Fruit fly (Drosophila melanogaster) whole organism, wandering third instar larva: Measurements from ENCODE around the gene tra.

Source experiments
- Abd-B ChIP-seq: fragments of >200 bp; optimal IDR thresholded peaks from 2 replicates; lab custom pipeline; 2017; ENCODE audit warnings: missing biosample characterization, missing genetic modification characterization
- CG32264 ChIP-seq: fragments of 200-800 bp; sonication (Bioruptor generic); optimal IDR thresholded peaks from 2 replicates; lab custom pipeline; 2016; ENCODE audit warnings: missing biosample characterization, missing genetic modification characterization
- CG9705 ChIP-seq: fragments of 200-800 bp; sonication (Bioruptor generic); optimal IDR thresholded peaks from 2 replicates; lab custom pipeline; 2018; ENCODE audit warnings: missing biosample characterization, mild to moderate bottlenecking, missing genetic modification characterization
- CrebA ChIP-seq: fragments of 200-800 bp; sonication (Bioruptor generic); optimal IDR thresholded peaks from 2 replicates; lab custom pipeline; 2016; ENCODE audit warnings: missing biosample characterization, mild to moderate bottlenecking, missing genetic modification characterization, borderline replicate concordance
- Dif ChIP-seq: fragments of 200-275, 200-300 bp; sonication (Bioruptor generic); optimal IDR thresholded peaks from 2 replicates; lab custom pipeline; 2018; ENCODE audit warnings: missing biosample characterization, missing genetic modification characterization; ENCODE audit not compliant: partially characterized antibody
- GATAd ChIP-seq: sonication (Bioruptor generic); optimal IDR thresholded peaks from 2 replicates; lab custom pipeline; 2016; ENCODE audit warnings: missing biosample characterization, missing genetic modification characterization
- HLH106 ChIP-seq: fragments of 200-800 bp; optimal IDR thresholded peaks from 3 replicates; lab custom pipeline; 2019; ENCODE audit warnings: missing biosample characterization, mild to moderate bottlenecking, missing genetic modification characterization, moderate library complexity
- Hnf4 ChIP-seq: fragments of 200-800 bp; sonication (Bioruptor generic); optimal IDR thresholded peaks from 2 replicates; lab custom pipeline; 2016; ENCODE audit warnings: missing biosample characterization, mild to moderate bottlenecking, missing genetic modification characterization
- Hr78 ChIP-seq: fragments of >200 bp; optimal IDR thresholded peaks from 2 replicates; lab custom pipeline; 2017; ENCODE audit warnings: missing biosample characterization, missing genetic modification characterization
- Hr83 ChIP-seq: fragments of 200-300 bp; sonication (Bioruptor generic); optimal IDR thresholded peaks from 2 replicates; lab custom pipeline; 2016; ENCODE audit warnings: missing biosample characterization, mild to moderate bottlenecking, missing genetic modification characterization, moderate library complexity; ENCODE audit not compliant: poor library complexity, severe bottlenecking
- Jra ChIP-seq: sonication (Bioruptor generic); optimal IDR thresholded peaks from 2 replicates; lab custom pipeline; 2016; ENCODE audit warnings: missing biosample characterization, missing genetic modification characterization
- Mio ChIP-seq: sonication (Bioruptor generic); optimal IDR thresholded peaks from 2 replicates; lab custom pipeline; 2016; ENCODE audit warnings: missing biosample characterization, missing genetic modification characterization
- Myc ChIP-seq: fragments of >200 bp; optimal IDR thresholded peaks from 2 replicates; lab custom pipeline; 2017
- OdsH ChIP-seq: fragments of 200-800 bp; sonication (Bioruptor generic); optimal IDR thresholded peaks from 2 replicates; lab custom pipeline; 2016; ENCODE audit warnings: missing biosample characterization, mild to moderate bottlenecking, missing genetic modification characterization
- Rel ChIP-seq, 2 experiments: fragments of 200-800 bp; sonication (Bioruptor generic) in 1 of 2; optimal IDR thresholded peaks; 2 replicates in 1 of 2; 3 replicates in 1 of 2; lab custom pipeline; 2016 to 2019; ENCODE audit warnings: mild to moderate bottlenecking in 2 of 2, missing biosample characterization in 2 of 2, missing genetic modification characterization in 2 of 2, moderate library complexity in 1 of 2
- Sp1 ChIP-seq: fragments of 200-800 bp; sonication (Bioruptor generic); optimal IDR thresholded peaks from 3 replicates; lab custom pipeline; 2019; ENCODE audit warnings: missing biosample characterization, mild to moderate bottlenecking, missing genetic modification characterization, moderate library complexity
- Vsx2 ChIP-seq: fragments of 200-300, 225-300 bp; sonication (Bioruptor generic); optimal IDR thresholded peaks from 2 replicates; lab custom pipeline; 2018; ENCODE audit warnings: missing biosample characterization, missing genetic modification characterization; ENCODE audit not compliant: partially characterized antibody
- br ChIP-seq: fragments of 200-800 bp; sonication (Bioruptor generic); optimal IDR thresholded peaks from 2 replicates; lab custom pipeline; 2016; ENCODE audit warnings: missing biosample characterization, missing genetic modification characterization
- brk ChIP-seq: fragments of 200-800 bp; sonication (Bioruptor generic); optimal IDR thresholded peaks from 2 replicates; lab custom pipeline; 2016; ENCODE audit warnings: missing biosample characterization, mild to moderate bottlenecking, missing genetic modification characterization
- dl ChIP-seq, 2 experiments: fragments of 175-275, 200-275 bp in 1 of 2; fragments of 200-275 bp in 1 of 2; sonication (Bioruptor generic); optimal IDR thresholded peaks; lab custom pipeline; 2018; ENCODE audit warnings: mild to moderate bottlenecking in 2 of 2, missing biosample characterization in 2 of 2, missing genetic modification characterization in 2 of 2, moderate library complexity in 2 of 2; ENCODE audit not compliant: partially characterized antibody in 2 of 2, insufficient read depth in 1 of 2
- dmrt93B ChIP-seq: fragments of 200-800 bp; sonication (Bioruptor generic); optimal IDR thresholded peaks from 2 replicates; lab custom pipeline; 2018; ENCODE audit warnings: missing biosample characterization, mild to moderate bottlenecking, missing genetic modification characterization
- dsf ChIP-seq: sonication (Bioruptor generic); optimal IDR thresholded peaks from 2 replicates; lab custom pipeline; 2016; ENCODE audit warnings: missing biosample characterization, missing genetic modification characterization, borderline replicate concordance
- ey ChIP-seq: fragments of 200-800 bp; sonication (Bioruptor generic); optimal IDR thresholded peaks from 2 replicates; lab custom pipeline; 2016; ENCODE audit warnings: missing biosample characterization, missing genetic modification characterization
- foxo ChIP-seq, 2 experiments: fragments of 200-800 bp; sonication (Bioruptor generic); optimal IDR thresholded peaks; 2 replicates in 1 of 2; 3 replicates in 1 of 2; lab custom pipeline; 2016 to 2017; ENCODE audit warnings: missing biosample characterization in 2 of 2, missing genetic modification characterization in 2 of 2
- fru ChIP-seq: fragments of 200-800 bp; sonication (Bioruptor generic); optimal IDR thresholded peaks from 3 replicates; lab custom pipeline; 2016; ENCODE audit warnings: missing biosample characterization, mild to moderate bottlenecking, missing genetic modification characterization
- h ChIP-seq: fragments of 200-800 bp; sonication (Bioruptor generic); optimal IDR thresholded peaks from 3 replicates; lab custom pipeline; 2016; ENCODE audit warnings: missing biosample characterization, mild to moderate bottlenecking, missing genetic modification characterization
- jim ChIP-seq: fragments of 175-275, 200-325 bp; sonication (Bioruptor generic); optimal IDR thresholded peaks from 2 replicates; lab custom pipeline; 2016; ENCODE audit warnings: missing biosample characterization, mild to moderate bottlenecking, missing genetic modification characterization
- lola ChIP-seq: fragments of >200 bp; optimal IDR thresholded peaks from 2 replicates; lab custom pipeline; 2017; ENCODE audit warnings: missing biosample characterization, missing genetic modification characterization
- pan ChIP-seq: fragments of >200 bp; optimal IDR thresholded peaks from 2 replicates; lab custom pipeline; 2017
- psq ChIP-seq: fragments of 200-800 bp; sonication (Bioruptor generic); optimal IDR thresholded peaks from 3 replicates; lab custom pipeline; 2017; ENCODE audit warnings: missing biosample characterization, mild to moderate bottlenecking, missing genetic modification characterization, moderate library complexity
- rgr ChIP-seq: fragments of 200-800 bp; sonication (Bioruptor generic); optimal IDR thresholded peaks from 3 replicates; lab custom pipeline; 2016; ENCODE audit warnings: missing biosample characterization, mild to moderate bottlenecking, missing genetic modification characterization
- sage ChIP-seq: fragments of 200-800 bp; sonication (Bioruptor generic); optimal IDR thresholded peaks from 2 replicates; lab custom pipeline; 2016; ENCODE audit warnings: missing biosample characterization, mild to moderate bottlenecking, missing genetic modification characterization
- sv ChIP-seq: fragments of 200-800 bp; sonication (Bioruptor generic); optimal IDR thresholded peaks from 3 replicates; lab custom pipeline; 2016; ENCODE audit warnings: missing biosample characterization, missing genetic modification characterization
- tai ChIP-seq: sonication (Bioruptor generic); optimal IDR thresholded peaks from 2 replicates; lab custom pipeline; 2016; ENCODE audit warnings: missing biosample characterization, missing genetic modification characterization
- usp ChIP-seq: fragments of >200 bp; optimal IDR thresholded peaks from 2 replicates; lab custom pipeline; 2017; ENCODE audit warnings: missing biosample characterization, missing genetic modification characterization
- woc ChIP-seq: sonication (Bioruptor generic); optimal IDR thresholded peaks from 2 replicates; lab custom pipeline; 2016; ENCODE audit warnings: missing biosample characterization, mild to moderate bottlenecking, missing genetic modification characterization

The tra gene

DNA sequence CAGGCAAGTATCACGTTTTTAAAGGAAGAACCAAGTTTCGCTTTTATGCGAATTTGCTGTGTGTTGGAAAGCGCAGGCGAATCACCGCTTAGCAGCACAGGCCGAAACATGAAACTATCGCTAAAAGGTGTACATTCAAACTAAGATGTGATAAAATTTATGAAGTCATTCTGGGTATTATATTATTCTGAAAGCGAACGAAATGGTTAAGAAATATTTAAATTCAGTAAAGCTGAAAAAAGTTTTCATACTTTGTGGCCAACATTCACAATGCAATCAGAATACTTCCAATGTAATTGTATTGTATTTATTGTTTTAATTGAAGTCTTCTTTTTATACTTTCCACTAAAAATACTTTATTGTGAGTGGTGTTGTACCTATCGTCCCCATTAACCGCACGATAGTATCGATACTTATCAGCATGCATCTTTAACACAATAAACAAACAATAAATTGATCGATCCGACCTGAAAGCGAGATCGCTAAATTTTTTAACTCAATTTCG, 9.6 kb downstream of the tra start, which contains the start of gene Smn:
Gene Smn (minus strand): TSS at position 347 of the 505 bp plus-strand sequence.
- TF ChIP-seq Hr78 (GFP tag; lab: Kevin White, UChicago) (no peak), Dif (GFP tag; lab: Kevin White, UChicago) (no peak), CG32264 (GFP tag; lab: Kevin White, UChicago) (peak; percentile 55), Myc (lab: Kevin White, UChicago) (peak; percentile 15), Hr83 (GFP tag; lab: Kevin White, UChicago) (no peak), OdsH (peak; percentile 66), psq (GFP tag; lab: Kevin White, UChicago) (peak; percentile 57), Hnf4 (GFP tag; lab: Kevin White, UChicago) (peak; percentile 85), Abd-B (GFP tag; lab: Kevin White, UChicago) (no peak), rgr (GFP tag; lab: Kevin White, UChicago) (peak; percentile 78), foxo (GFP tag; optimal IDR thresholded peaks at IDR 0.05; lab: Kevin White, UChicago) (peak in 1 of 2 experiments; percentile 83), HLH106 (tag; lab: Kevin White, UChicago) (peak; percentile 64), fru (GFP tag; lab: Kevin White, UChicago) (peak; percentile 73), sv (no peak), br (GFP tag; lab: Kevin White, UChicago) (peak; percentile 76), Sp1 (peak; percentile 40), h (GFP tag; lab: Kevin White, UChicago) (peak; percentile 65), dsf (GFP tag; lab: Kevin White, UChicago) (peak; percentile 39), usp (GFP tag; lab: Kevin White, UChicago) (no peak), dmrt93B (GFP tag; lab: Kevin White, UChicago) (peak; percentile 59), sage (GFP tag; lab: Kevin White, UChicago) (no peak), woc (GFP tag; lab: Kevin White, UChicago) (peak; percentile 70), Mio (GFP tag; lab: Kevin White, UChicago) (no peak), Jra (peak; percentile 85), Rel (GFP tag; optimal IDR thresholded peaks at IDR 0.05; lab: Kevin White, UChicago) (no peak), Rel (tag; optimal IDR thresholded peaks at IDR 0.05; lab: Kevin White, UChicago) (peak; percentile 84), ey (GFP tag; lab: Kevin White, UChicago) (peak; percentile 63), CG9705 (peak; percentile 21), CrebA (GFP tag; lab: Kevin White, UChicago) (no peak), pan (lab: Kevin White, UChicago) (no peak), jim (GFP tag; lab: Kevin White, UChicago) (no peak), brk (no peak), tai (GFP tag; lab: Kevin White, UChicago) (no peak), GATAd (GFP tag; lab: Kevin White, UChicago) (no peak), lola (GFP tag; lab: Kevin White, UChicago) (no peak)

DNA sequence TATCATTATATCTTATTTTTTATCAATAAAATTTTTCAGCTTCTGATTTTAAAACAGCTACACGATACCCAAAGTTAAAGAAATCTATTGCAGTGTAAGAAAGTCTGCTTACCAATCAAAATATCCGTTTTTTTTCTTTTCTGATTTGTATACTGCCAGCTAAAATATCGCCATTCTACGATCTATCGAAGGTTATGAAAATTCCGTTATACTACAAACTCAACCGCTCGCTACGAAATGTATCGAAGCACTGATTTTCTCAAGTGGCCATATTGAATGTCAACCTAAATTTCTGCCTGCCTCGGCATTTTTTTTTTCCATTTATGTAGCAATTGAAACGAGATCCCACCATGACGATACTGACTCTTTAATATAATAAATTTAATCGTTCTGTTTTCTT, 10.8 kb downstream of the tra start, which contains the start of gene nxf2:
Gene nxf2 (minus strand): TSS at position 258 of the 400 bp plus-strand sequence.
- TF ChIP-seq Hnf4 (GFP tag; lab: Kevin White, UChicago) (peak; percentile 42), Vsx2 (GFP tag; lab: Kevin White, UChicago) (no peak), fru (GFP tag; lab: Kevin White, UChicago) (no peak), psq (GFP tag; lab: Kevin White, UChicago) (no peak), dsf (GFP tag; lab: Kevin White, UChicago) (no peak), CG9705 (no peak), HLH106 (tag; lab: Kevin White, UChicago) (peak; percentile 14), Jra (no peak), Hr78 (GFP tag; lab: Kevin White, UChicago) (no peak), jim (GFP tag; lab: Kevin White, UChicago) (no peak), OdsH (no peak)

DNA sequence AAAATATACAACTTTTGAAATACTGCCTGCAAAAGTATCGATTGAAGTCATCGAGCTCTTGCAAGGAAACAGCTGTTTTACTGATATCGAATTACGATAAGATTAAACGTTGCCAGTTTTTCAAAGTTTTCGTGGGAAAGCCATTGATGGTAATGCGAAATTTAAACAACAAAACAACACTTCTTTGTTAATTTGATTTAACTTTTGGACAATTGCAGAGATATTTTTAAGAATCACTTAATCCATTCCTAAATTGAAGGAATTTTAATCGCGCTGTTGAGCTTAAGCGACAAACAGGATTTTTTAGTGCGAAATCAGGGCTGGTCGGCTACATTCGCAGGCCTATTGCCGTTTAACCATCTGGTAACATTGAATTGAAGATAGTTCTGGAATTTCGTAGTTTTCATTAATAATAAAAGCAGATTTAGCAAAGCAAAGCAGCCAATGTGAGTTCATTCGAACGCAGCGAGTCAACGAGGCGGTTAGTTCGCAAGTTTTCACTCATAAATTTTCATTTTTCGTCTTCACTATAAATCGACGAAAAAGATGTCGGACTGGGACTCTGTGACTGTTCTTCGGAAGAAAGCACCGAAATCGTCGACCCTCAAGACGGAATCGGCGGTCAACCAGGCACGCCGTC, 16.4 kb downstream of the tra start, which contains the start of gene mbf1:
Gene mbf1 (plus strand): TSS at position 130 of the 640 bp plus-strand sequence.
- TF ChIP-seq fru (GFP tag; lab: Kevin White, UChicago) (peak; percentile 13), HLH106 (tag; lab: Kevin White, UChicago) (peak; percentile 20), psq (GFP tag; lab: Kevin White, UChicago) (no peak), brk (peak; percentile 37), Sp1 (peak; percentile 15), Hnf4 (GFP tag; lab: Kevin White, UChicago) (peak; percentile 57), dmrt93B (GFP tag; lab: Kevin White, UChicago) (no peak), Rel (GFP tag; optimal IDR thresholded peaks at IDR 0.05; lab: Kevin White, UChicago) (no peak), Rel (tag; optimal IDR thresholded peaks at IDR 0.05; lab: Kevin White, UChicago) (peak; percentile 33), pan (lab: Kevin White, UChicago) (no peak), dl (GFP tag; optimal IDR thresholded peaks at IDR 0.05; lab: Kevin White, UChicago; ENCODE audit: insufficient read depth in 1 of 2, partially characterized antibody in 2 of 2) (no peak)
